Worm (Caenorhabditis elegans): ENCODE data around the gene F21D9.4.

Gene F21D9.4

DNA sequence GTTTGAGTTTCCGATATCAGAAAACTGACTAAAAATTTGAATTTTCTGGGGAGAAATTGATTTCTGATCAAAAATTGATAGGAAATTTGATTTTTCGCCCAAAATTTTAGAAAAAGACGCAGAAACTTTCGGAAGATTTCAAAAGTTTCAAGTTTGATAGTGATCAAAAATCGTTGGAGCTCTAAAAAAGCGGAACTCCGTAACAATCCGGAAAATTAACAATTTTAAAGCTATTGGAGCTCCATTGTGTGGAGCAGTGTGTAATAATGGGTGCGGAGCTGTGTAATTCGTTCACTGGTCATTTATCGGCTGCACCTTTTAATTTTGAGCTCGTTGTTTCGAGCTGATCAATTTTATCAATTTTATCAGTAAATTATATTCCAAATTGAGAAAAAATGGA is at the start of gene F21D9.4:
Gene F21D9.4 (plus strand): TSS at position 301 of the 400 bp plus-strand sequence.
- no peak for TF ChIP-seq pag-3 (tag; optimal IDR thresholded peaks at IDR 0.05; ENCODE audit: borderline replicate concordance)
- TF ChIP-seq lim-6 (tag; optimal IDR thresholded peaks at IDR 0.05) = no peak
- no peak for TF ChIP-seq ceh-24 (tag; optimal IDR thresholded peaks at IDR 0.05)
- TF ChIP-seq dve-1 (tag; optimal IDR thresholded peaks at IDR 0.05) = no peak
- no peak for TF ChIP-seq odd-2 (tag; optimal IDR thresholded peaks at IDR 0.05)
- TF ChIP-seq fkh-6 (tag; optimal IDR thresholded peaks at IDR 0.05) = no peak
- TF ChIP-seq eyg-1 (tag; optimal IDR thresholded peaks at IDR 0.05) = no peak
- no peak for TF ChIP-seq tbx-7 (tag; optimal IDR thresholded peaks at IDR 0.05)
- no peak for TF ChIP-seq pros-1 (tag; optimal IDR thresholded peaks at IDR 0.05)
- TF ChIP-seq dmd-4 (tag; optimal IDR thresholded peaks at IDR 0.05; ENCODE audit: borderline replicate concordance) = no peak

DNA sequence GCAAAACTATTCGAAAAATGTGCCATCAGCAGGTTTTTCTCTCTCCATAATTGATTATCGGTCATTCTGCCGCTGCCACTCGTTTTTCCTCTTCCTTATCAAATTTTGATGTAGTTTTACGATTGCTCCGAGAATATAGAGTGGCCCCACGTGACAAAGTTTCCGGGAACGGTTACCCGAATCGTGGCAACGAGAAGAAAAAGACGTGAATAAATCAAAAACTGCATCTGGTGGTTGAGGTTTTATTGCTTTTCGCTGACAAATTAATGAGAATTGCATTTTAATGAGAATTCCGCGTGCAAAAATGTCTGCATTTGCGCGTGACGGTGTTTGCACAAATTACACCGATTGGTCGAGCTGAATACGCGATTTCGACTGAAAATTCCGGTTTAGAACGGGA is 48.2 kb upstream of the F21D9.4 start:
- TF ChIP-seq elt-2 (tag; optimal IDR thresholded peaks at IDR 0.05) (peak; percentile 2), C08G9.2 (tag; optimal IDR thresholded peaks at IDR 0.05) (no peak), ceh-2 (tag; optimal IDR thresholded peaks at IDR 0.05) (no peak)

DNA sequence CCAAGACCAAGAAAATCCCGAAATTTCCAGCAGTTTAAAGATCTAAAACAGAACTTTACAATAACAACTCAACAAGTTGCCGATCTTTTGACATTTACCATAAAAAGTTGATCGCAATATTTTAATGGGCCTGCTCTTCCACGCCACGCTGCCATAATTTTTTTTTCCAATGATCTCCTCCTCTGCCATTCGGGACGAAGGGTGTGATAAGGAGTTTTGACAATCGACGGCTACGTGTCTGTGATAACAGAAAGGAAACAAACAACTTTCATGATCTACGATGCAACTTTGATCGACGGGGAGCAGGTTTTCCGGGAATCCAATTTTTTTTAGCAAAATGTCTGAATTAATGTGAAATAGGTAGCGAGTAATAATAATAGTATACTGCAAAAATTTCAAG is 46.7 kb upstream of the F21D9.4 start:
- TF ChIP-seq elt-2 (tag; optimal IDR thresholded peaks at IDR 0.05) (peak; percentile 65), ceh-18 (tag; optimal IDR thresholded peaks at IDR 0.05) (no peak)

DNA sequence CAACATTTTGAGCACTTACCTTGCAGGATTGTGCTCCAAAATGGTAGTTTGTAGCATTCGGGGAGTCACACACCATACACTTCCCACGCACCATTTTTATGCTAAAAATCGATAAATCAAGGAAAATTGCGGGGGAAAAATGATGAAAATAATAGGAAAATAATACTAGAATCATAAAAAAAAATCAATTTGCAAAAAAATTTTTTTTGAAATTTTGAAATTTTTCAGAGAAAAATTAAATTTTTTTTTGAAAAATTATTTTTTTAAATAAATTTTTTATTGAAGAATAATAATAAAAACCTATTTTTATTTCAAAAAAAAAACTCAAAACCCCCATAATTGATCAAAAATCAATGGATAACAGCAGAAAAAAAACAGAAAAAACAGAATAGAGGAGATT is 41.8 kb upstream of the F21D9.4 start, which contains the start of gene nhr-79:
Gene nhr-79 (minus strand): TSS at position 101 of the 400 bp plus-strand sequence.
- TF ChIP-seq C38D4.7 (GFP tag; optimal IDR thresholded peaks at IDR 0.05) = no peak

DNA sequence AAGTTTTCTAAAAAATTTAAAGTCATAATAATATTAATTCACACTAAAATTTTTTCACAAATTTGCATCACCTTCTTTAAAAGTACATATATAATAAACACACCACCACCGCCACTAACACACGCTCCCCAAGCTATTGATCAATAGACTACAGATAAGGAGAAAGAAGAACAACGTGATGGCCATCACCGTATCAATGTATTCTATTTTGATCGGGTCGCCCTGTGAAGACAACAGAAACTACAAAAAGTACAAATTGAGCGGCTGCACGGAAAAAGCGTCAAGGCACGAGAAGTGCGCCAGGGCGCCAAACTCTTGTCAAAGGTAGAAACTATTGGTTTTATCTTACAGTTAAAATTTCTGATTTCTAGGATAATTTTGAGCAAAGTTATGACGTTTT is 41.3 kb upstream of the F21D9.4 start:
- TF ChIP-seq elt-2 (tag; optimal IDR thresholded peaks at IDR 0.05) = peak; percentile 40
- TF ChIP-seq madf-2 (tag; optimal IDR thresholded peaks at IDR 0.05) = no peak

DNA sequence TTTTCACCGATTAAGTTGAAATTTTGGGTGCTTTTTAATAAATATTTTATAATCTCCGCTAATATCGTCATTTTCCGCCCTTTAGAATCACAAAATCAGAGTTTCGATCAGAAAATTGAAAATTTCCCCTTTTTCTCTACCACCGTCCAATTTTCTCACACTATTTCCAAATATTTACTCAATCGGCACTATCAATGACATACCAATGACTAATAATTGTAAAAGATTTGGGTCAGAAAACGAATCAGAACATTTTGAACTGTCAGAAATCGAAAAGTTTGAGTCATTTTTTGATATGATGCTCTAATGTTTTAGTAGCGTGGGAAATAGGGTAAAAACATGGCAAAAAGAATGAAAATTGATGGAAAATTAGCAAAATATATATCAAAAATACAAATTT is 36.5 kb upstream of the F21D9.4 start, which contains the start of gene srr-2:
Gene srr-2 (minus strand): TSS at position 73 of the 400 bp plus-strand sequence.
- TF ChIP-seq ceh-30 (tag; optimal IDR thresholded peaks at IDR 0.05) (no peak), ceh-45 (GFP tag; IDR thresholded peaks at IDR 0.05) (no peak), odd-2 (tag; optimal IDR thresholded peaks at IDR 0.05) (no peak), ceh-14 (tag; optimal IDR thresholded peaks at IDR 0.05) (no peak), dmd-4 (tag; optimal IDR thresholded peaks at IDR 0.05; ENCODE audit: borderline replicate concordance) (no peak), pqm-1 (tag; optimal IDR thresholded peaks at IDR 0.05) (no peak), pat-9 (tag; optimal IDR thresholded peaks at IDR 0.05) (no peak), hlh-30 (tag; optimal IDR thresholded peaks at IDR 0.05; ENCODE audit: insufficient read depth) (no peak), fax-1 (tag; optimal IDR thresholded peaks at IDR 0.05) (no peak), sdc-2 (tag; optimal IDR thresholded peaks at IDR 0.05) (no peak), pha-2 (tag; optimal IDR thresholded peaks at IDR 0.05) (no peak), dve-1 (tag; optimal IDR thresholded peaks at IDR 0.05) (no peak), sox-2 (GFP tag; IDR thresholded peaks at IDR 0.05) (no peak), ceh-9 (tag; optimal IDR thresholded peaks at IDR 0.05) (no peak), ceh-31 (tag; optimal IDR thresholded peaks at IDR 0.05) (no peak), C38D4.7 (GFP tag; optimal IDR thresholded peaks at IDR 0.05) (no peak), nfya-1 (tag; optimal IDR thresholded peaks at IDR 0.05) (no peak), sox-4 (tag; optimal IDR thresholded peaks at IDR 0.05) (no peak), lim-6 (tag; optimal IDR thresholded peaks at IDR 0.05) (no peak), ahr-1 (tag; optimal IDR thresholded peaks at IDR 0.05) (no peak)
